Fruit fly (Drosophila melanogaster) whole organism, embryonic: ENCODE data around the gene CG13384.
A peak's percentile ranks its signal among the peaks of the same experiment; 100 is the strongest.

Experiments
- Atf-2 ChIP-seq: fragments of 200-800 bp; sonication (Bioruptor generic); optimal IDR thresholded peaks from 2 replicates; lab custom pipeline; 2016; ENCODE audit warnings: missing biosample characterization, missing genetic modification characterization
- Atf6 ChIP-seq: fragments of 200-800 bp; sonication (Bioruptor generic); IDR thresholded peaks from 2 replicates; pipeline ENCODE4 v1.3.6; 2022; ENCODE audit warnings: missing biosample characterization, missing genetic modification characterization
- CG10209 ChIP-seq: fragments of 200-800 bp; sonication (Bioruptor generic); optimal IDR thresholded peaks from 3 replicates; lab custom pipeline; 2017; ENCODE audit warnings: missing biosample characterization, mild to moderate bottlenecking, missing genetic modification characterization, missing genetic modification reagents
- CG10267 ChIP-seq: fragments of 200-800 bp; sonication (Bioruptor generic); optimal IDR thresholded peaks from 2 replicates; lab custom pipeline; 2018; ENCODE audit warnings: missing biosample characterization, mild to moderate bottlenecking, missing genetic modification characterization, moderate library complexity
- CG10321 ChIP-seq: fragments of 200-800 bp; sonication (Bioruptor generic); IDR thresholded peaks from 2 replicates; pipeline ENCODE4 v1.3.6; 2022; ENCODE audit warnings: missing biosample characterization, missing genetic modification characterization
- CG10654 ChIP-seq: fragments of 200-800 bp; sonication (Bioruptor generic); optimal IDR thresholded peaks from 2 replicates; lab custom pipeline; 2016; ENCODE audit warnings: missing biosample characterization, missing genetic modification characterization
- CG11696 ChIP-seq: fragments of 200-800 bp; sonication (Bioruptor generic); IDR thresholded peaks from 2 replicates; pipeline ENCODE4 v1.3.6; 2022; ENCODE audit warnings: missing biosample characterization, missing genetic modification characterization
- CG14050 ChIP-seq: fragments of 200-800 bp; sonication (Bioruptor generic); IDR thresholded peaks from 3 replicates; pipeline ENCODE4 v1.3.6; 2022; ENCODE audit warnings: missing biosample characterization, missing genetic modification characterization
- CG14965 ChIP-seq: fragments of 200-800 bp; sonication (Bioruptor generic); optimal IDR thresholded peaks from 2 replicates; lab custom pipeline; 2016; ENCODE audit warnings: missing biosample characterization, missing genetic modification characterization, borderline replicate concordance
- CG15601 ChIP-seq: fragments of 200-800 bp; sonication (Bioruptor generic); optimal IDR thresholded peaks from 3 replicates; lab custom pipeline; 2019; ENCODE audit warnings: missing biosample characterization, mild to moderate bottlenecking, missing genetic modification characterization, moderate library complexity
- CG1603 ChIP-seq: fragments of 200-800 bp; sonication (Bioruptor generic); optimal IDR thresholded peaks from 2 replicates; lab custom pipeline; 2019; ENCODE audit warnings: missing biosample characterization, mild to moderate bottlenecking, missing genetic modification characterization, moderate library complexity
- CG1832 ChIP-seq: fragments of 200-800 bp; sonication (Bioruptor generic); optimal IDR thresholded peaks from 2 replicates; lab custom pipeline; 2017; ENCODE audit warnings: missing biosample characterization, mild to moderate bottlenecking, missing genetic modification characterization, inconsistent platforms
- CG18476 ChIP-seq: fragments of 200-800 bp; sonication (Bioruptor generic); optimal IDR thresholded peaks from 2 replicates; lab custom pipeline; 2016; ENCODE audit warnings: missing biosample characterization, mild to moderate bottlenecking, missing genetic modification characterization
- CG3163 ChIP-seq: fragments of 200-800 bp; sonication (Bioruptor generic); optimal IDR thresholded peaks from 3 replicates; lab custom pipeline; 2016; ENCODE audit warnings: missing biosample characterization, missing genetic modification characterization
- CG32772 ChIP-seq: fragments of 200-800 bp; sonication (Bioruptor generic); IDR thresholded peaks from 2 replicates; pipeline ENCODE4 v1.3.6; 2022; ENCODE audit warnings: missing biosample characterization, missing genetic modification characterization
- CG3407 ChIP-seq: fragments of 200-800 bp; sonication (Bioruptor generic); optimal IDR thresholded peaks from 2 replicates; lab custom pipeline; 2018; ENCODE audit warnings: missing biosample characterization, mild to moderate bottlenecking, missing genetic modification characterization
- CG3726 ChIP-seq: fragments of 200-800 bp; sonication (Bioruptor generic); IDR thresholded peaks from 3 replicates; pipeline ENCODE4, ENCODE4 v1.3.6; 2022; ENCODE audit warnings: missing biosample characterization, missing genetic modification characterization
- CG7928 ChIP-seq: fragments of 200-800 bp; sonication (Bioruptor generic); optimal IDR thresholded peaks from 2 replicates; lab custom pipeline; 2017; ENCODE audit warnings: missing biosample characterization, mild to moderate bottlenecking, missing genetic modification characterization
- CG7963 ChIP-seq: fragments of 200-800 bp; sonication (Bioruptor generic); IDR thresholded peaks from 3 replicates; pipeline ENCODE4 v1.3.6; 2022; ENCODE audit warnings: missing biosample characterization, missing genetic modification characterization; ENCODE audit not compliant: partially characterized antibody
- CG8281 ChIP-seq: fragments of 200-800 bp; sonication (Bioruptor generic); optimal IDR thresholded peaks from 2 replicates; lab custom pipeline; 2018; ENCODE audit warnings: missing biosample characterization, mild to moderate bottlenecking, missing genetic modification characterization, moderate library complexity
- CG8944 ChIP-seq: fragments of 200-800 bp; sonication (Bioruptor generic); optimal IDR thresholded peaks from 3 replicates; lab custom pipeline; 2016; ENCODE audit warnings: missing biosample characterization, missing genetic modification characterization
- CTCF ChIP-seq: fragments of 200-800 bp; sonication (Bioruptor generic); optimal IDR thresholded peaks from 2 replicates; lab custom pipeline; 2017; ENCODE audit warnings: missing biosample characterization, mild to moderate bottlenecking, missing genetic modification characterization, moderate library complexity
- E2f2 ChIP-seq: fragments of 200-800 bp; sonication (Bioruptor generic); IDR thresholded peaks from 2 replicates; pipeline ENCODE4 v1.3.6; 2022; ENCODE audit warnings: missing biosample characterization, missing genetic modification characterization
- Jarid2 ChIP-seq: fragments of 200-800 bp; sonication (Bioruptor generic); optimal IDR thresholded peaks from 3 replicates; lab custom pipeline; 2017; ENCODE audit warnings: mild to moderate bottlenecking, missing biosample characterization, missing genetic modification reagents, missing genetic modification characterization
- Lim3 ChIP-seq: fragments of 200-800 bp; sonication (Bioruptor generic); IDR thresholded peaks from 2 replicates; pipeline ENCODE4 v1.3.6; 2022; ENCODE audit warnings: missing biosample characterization, missing genetic modification characterization
- MBD-R2 ChIP-seq: fragments of 200-800 bp; sonication (Bioruptor generic); IDR thresholded peaks from 2 replicates; pipeline ENCODE4 v1.3.6; 2022; ENCODE audit warnings: missing biosample characterization, missing genetic modification characterization
- NC2β ChIP-seq: fragments of 200-800 bp; sonication (Bioruptor generic); optimal IDR thresholded peaks from 2 replicates; lab custom pipeline; 2016; ENCODE audit warnings: missing biosample characterization, missing genetic modification characterization
- Poxn ChIP-seq: fragments of 200-800 bp; sonication (Bioruptor generic); IDR thresholded peaks from 2 replicates; pipeline ENCODE4 v1.3.6; 2022; ENCODE audit warnings: missing biosample characterization, missing genetic modification characterization
- Six4 ChIP-seq: fragments of 200-800 bp; sonication (Bioruptor generic); optimal IDR thresholded peaks from 2 replicates; lab custom pipeline; 2016; ENCODE audit warnings: missing biosample characterization, missing genetic modification characterization
- Spps ChIP-seq: fragments of 200-800 bp; sonication (Bioruptor generic); optimal IDR thresholded peaks from 2 replicates; lab custom pipeline; 2018; ENCODE audit warnings: missing biosample characterization, mild to moderate bottlenecking, missing genetic modification characterization
- ab ChIP-seq: fragments of 200-800 bp; sonication (Bioruptor generic); optimal IDR thresholded peaks from 2 replicates; lab custom pipeline; 2016; ENCODE audit warnings: missing biosample characterization, missing genetic modification characterization
- ase ChIP-seq: fragments of 200-800 bp; sonication (Bioruptor generic); IDR thresholded peaks from 3 replicates; pipeline ENCODE4 v1.3.6; 2022; ENCODE audit warnings: missing biosample characterization, missing genetic modification characterization
- bigmax ChIP-seq: fragments of 200-800 bp; sonication (Bioruptor generic); optimal IDR thresholded peaks from 2 replicates; lab custom pipeline; 2018; ENCODE audit warnings: missing biosample characterization, mild to moderate bottlenecking, missing genetic modification characterization
- chn ChIP-seq: fragments of 200-800 bp; sonication (Bioruptor generic); optimal IDR thresholded peaks from 2 replicates; lab custom pipeline; 2016; ENCODE audit warnings: missing biosample characterization, missing genetic modification characterization
- dan ChIP-seq: fragments of 200-800 bp; sonication (Bioruptor generic); IDR thresholded peaks from 2 replicates; pipeline ENCODE4 v1.3.6; 2022; ENCODE audit warnings: missing biosample characterization, missing genetic modification characterization
- dmrt11E ChIP-seq: fragments of 200-800 bp; sonication (Bioruptor generic); optimal IDR thresholded peaks from 3 replicates; lab custom pipeline; 2018; ENCODE audit warnings: missing biosample characterization, mild to moderate bottlenecking, missing genetic modification characterization, moderate library complexity
- en ChIP-seq: fragments of 200-800 bp; sonication (Bioruptor generic); optimal IDR thresholded peaks from 2 replicates; lab custom pipeline; 2016; ENCODE audit warnings: missing biosample characterization, missing genetic modification characterization
- eve ChIP-seq, 2 experiments: fragments of >200 bp; optimal IDR thresholded peaks; 2 replicates each; lab custom pipeline; 2017; ENCODE audit warnings: missing biosample characterization in 2 of 2, missing genetic modification characterization in 2 of 2
- fd64A ChIP-seq: fragments of 200-800 bp; sonication (Bioruptor generic); optimal IDR thresholded peaks from 3 replicates; lab custom pipeline; 2018; ENCODE audit warnings: missing biosample characterization, mild to moderate bottlenecking, missing genetic modification characterization
- ftz-f1 ChIP-seq: fragments of 200-800 bp; sonication (Bioruptor generic); optimal IDR thresholded peaks from 2 replicates; lab custom pipeline; 2016; ENCODE audit warnings: missing biosample characterization, missing genetic modification characterization
- gcm ChIP-seq: fragments of 200-800 bp; sonication (Bioruptor generic); optimal IDR thresholded peaks from 2 replicates; lab custom pipeline; 2019; ENCODE audit warnings: missing biosample characterization, mild to moderate bottlenecking, missing genetic modification characterization, moderate library complexity
- gsb ChIP-seq: fragments of 200-800 bp; sonication (Bioruptor generic); IDR thresholded peaks from 2 replicates; pipeline ENCODE4 v1.3.6; 2022; ENCODE audit warnings: missing biosample characterization, missing genetic modification characterization
- inv ChIP-seq: fragments of 200-800 bp; sonication (Bioruptor generic); IDR thresholded peaks from 2 replicates; pipeline ENCODE4 v1.3.6; 2022; ENCODE audit warnings: missing biosample characterization, missing genetic modification characterization; ENCODE audit not compliant: partially characterized antibody
- nmo ChIP-seq: fragments of 200-800 bp; sonication (Bioruptor generic); optimal IDR thresholded peaks from 2 replicates; lab custom pipeline; 2018; ENCODE audit warnings: missing biosample characterization, mild to moderate bottlenecking, missing genetic modification characterization, moderate library complexity
- pzg ChIP-seq: fragments of 200-800 bp; sonication (Bioruptor generic); optimal IDR thresholded peaks from 3 replicates; lab custom pipeline; 2018; ENCODE audit warnings: missing biosample characterization, mild to moderate bottlenecking, missing genetic modification characterization, moderate library complexity
- sens ChIP-seq: fragments of 200-800 bp; sonication (Bioruptor generic); peaks from one replicate; lab custom pipeline; 2016; ENCODE audit warnings: missing biosample characterization, missing genetic modification characterization
- sisA ChIP-seq: fragments of 200-800 bp; sonication (Bioruptor generic); IDR thresholded peaks from 2 replicates; pipeline ENCODE4 v1.3.6; 2022; ENCODE audit warnings: missing biosample characterization, missing genetic modification characterization
- sqz ChIP-seq: fragments of 200-800 bp; sonication (Bioruptor generic); optimal IDR thresholded peaks from 3 replicates; lab custom pipeline; 2018; ENCODE audit warnings: missing biosample characterization, mild to moderate bottlenecking, missing genetic modification characterization
- ttk ChIP-seq: fragments of 200-800 bp; sonication (Bioruptor generic); IDR thresholded peaks from 2 replicates; pipeline ENCODE4 v2.1.2; 2022; ENCODE audit warnings: missing biosample characterization, missing genetic modification characterization
- zen2 ChIP-seq: fragments of 200-800 bp; sonication (Bioruptor generic); IDR thresholded peaks from 3 replicates; pipeline ENCODE4 v1.3.6; 2022; ENCODE audit warnings: missing biosample characterization, missing genetic modification characterization; ENCODE audit not compliant: partially characterized antibody

Gene CG13384

dm6 chr2L:8365701-8366643 is 18.3 kb upstream of the CG13384 start, which contains the start of gene Pp2A-29B (continued):
- TF ChIP-seq CG3163 (GFP tag; lab: Kevin White, UChicago) (no peak), CG1832 (GFP tag; lab: Kevin White, UChicago) (no peak), CG3726 (GFP tag; lab: Robert Waterston, UW) (no peak), fd64A (GFP tag; lab: Kevin White, UChicago) (no peak), ftz-f1 (GFP tag; lab: Kevin White, UChicago) (no peak), CG14965 (GFP tag; lab: Kevin White, UChicago) (no peak), sens (GFP tag; lab: Kevin White, UChicago) (peak; percentile 37), CG14050 (no peak), pzg (peak; percentile 64), Poxn (no peak), inv (GFP tag; lab: Robert Waterston, UW) (peak; percentile 100), sqz (GFP tag; lab: Kevin White, UChicago) (peak; percentile 93), CG15601 (tag; lab: Kevin White, UChicago) (peak; percentile 56), Atf-2 (GFP tag; lab: Kevin White, UChicago) (no peak), ttk (GFP tag; lab: Robert Waterston, UW) (no peak), E2f2 (GFP tag; lab: Robert Waterston, UW) (peak; percentile 88), CG11696 (GFP tag; lab: Robert Waterston, UW) (no peak), gcm (no peak), CG3407 (GFP tag; lab: Kevin White, UChicago) (no peak), ase (no peak), CG18476 (GFP tag; lab: Kevin White, UChicago) (peak; percentile 15), CG7928 (GFP tag; lab: Kevin White, UChicago) (no peak), CG10209 (GFP tag; lab: Kevin White, UChicago) (no peak), CG10321 (no peak), eve (GFP tag; optimal IDR thresholded peaks at IDR 0.05; lab: Kevin White, UChicago) (no peak), nmo (GFP tag; lab: Kevin White, UChicago) (peak; percentile 78), chn (no peak), Atf6 (no peak), CG10267 (peak; percentile 62), Six4 (GFP tag; lab: Kevin White, UChicago) (no peak), zen2 (GFP tag; lab: Robert Waterston, UW) (peak; percentile 98), ab (GFP tag; lab: Kevin White, UChicago) (no peak), MBD-R2 (GFP tag; lab: Robert Waterston, UW) (0 out of 2 replicates have a peak, but pooled peaks have one; percentile 7), NC2β (GFP tag; lab: Kevin White, UChicago) (no peak), Spps (tag; lab: Kevin White, UChicago) (no peak), CG8281 (tag; lab: Kevin White, UChicago) (no peak), gsb (GFP tag; lab: Robert Waterston, UW) (no peak), CG8944 (GFP tag; lab: Kevin White, UChicago) (no peak), dmrt11E (tag; lab: Kevin White, UChicago) (peak; percentile 46), Jarid2 (GFP tag; lab: Kevin White, UChicago) (no peak), bigmax (GFP tag; lab: Kevin White, UChicago) (no peak), CG32772 (GFP tag; lab: Robert Waterston, UW) (no peak), Lim3 (no peak), en (no peak), CG1603 (tag; lab: Kevin White, UChicago) (no peak), dan (GFP tag; lab: Robert Waterston, UW) (no peak), sisA (no peak), CTCF (GFP tag; lab: Kevin White, UChicago) (peak; percentile 21), CG7963 (GFP tag; lab: Robert Waterston, UW) (peak; percentile 95), CG10654 (GFP tag; lab: Kevin White, UChicago) (no peak)
